Worm (Caenorhabditis elegans) whole organism, young adult: ENCODE results near the gene M195.2.
A peak's percentile ranks its signal among the peaks of the same experiment; 100 is the strongest.

Source experiments
- B0035.1 ChIP-seq: sonication (generic microtip); optimal IDR thresholded peaks from 2 replicates; lab custom pipeline; 2016; ENCODE audit warnings: missing genetic modification characterization, mild to moderate bottlenecking, missing compliant biosample characterization, missing genotype, missing genetic modification reagents
- C06A6.2 ChIP-seq: fragments of 200-800 bp; sonication (Bioruptor generic); conservative IDR thresholded peaks from 2 replicates; pipeline ENCODE4 v1.3.6; 2022; ENCODE audit warnings: missing genetic modification characterization, missing compliant biosample characterization
- C17E4.6 ChIP-seq: fragments of 200-800 bp; sonication (Bioruptor generic); IDR thresholded peaks from 2 replicates; pipeline ENCODE4 v1.3.6; 2022; ENCODE audit warnings: missing genetic modification reagents, missing genetic modification characterization, missing compliant biosample characterization
- F10E7.11 ChIP-seq: sonication (generic microtip); optimal IDR thresholded peaks from 2 replicates; lab custom pipeline; 2017; ENCODE audit warnings: mild to moderate bottlenecking, missing genetic modification characterization, moderate library complexity, missing compliant biosample characterization
- F33H1.4 ChIP-seq: fragments of 200-800 bp; sonication (Bioruptor generic); IDR thresholded peaks from 2 replicates; pipeline ENCODE4 v1.3.6; 2022; ENCODE audit warnings: missing genetic modification reagents, missing genetic modification characterization, missing compliant biosample characterization
- F37B4.10 ChIP-seq: fragments of 200-800 bp; sonication (Bioruptor generic); IDR thresholded peaks from 2 replicates; pipeline ENCODE4 v1.3.6; 2022; ENCODE audit warnings: missing genetic modification characterization, missing compliant biosample characterization
- F55B11.4 ChIP-seq: sonication (generic microtip); optimal IDR thresholded peaks from 2 replicates; lab custom pipeline; 2016; ENCODE audit warnings: missing compliant biosample characterization, missing genetic modification characterization, borderline replicate concordance; ENCODE audit not compliant: insufficient read depth
- T26A5.8 ChIP-seq: sonication (generic microtip); optimal IDR thresholded peaks from 2 replicates; lab custom pipeline; 2016; ENCODE audit warnings: missing genetic modification characterization, missing compliant biosample characterization
- Y67H2A.10 ChIP-seq: fragments of 200-800 bp; sonication (Bioruptor generic); conservative IDR thresholded peaks from 2 replicates; pipeline ENCODE4 v1.3.6; 2022; ENCODE audit warnings: missing genetic modification reagents, missing genetic modification characterization, missing compliant biosample characterization
- ZK185.1 ChIP-seq: sonication (generic microtip); optimal IDR thresholded peaks from 2 replicates; lab custom pipeline; 2016; ENCODE audit warnings: mild to moderate bottlenecking, missing genetic modification characterization, missing compliant biosample characterization; ENCODE audit not compliant: poor library complexity, severe bottlenecking
- ama-1 ChIP-seq, 3 experiments: fragments of 150-350 bp in 1 of 3; sonication (generic microtip) in 2 of 3; optimal IDR thresholded peaks; 2 replicates each; lab custom pipeline; 2014 to 2018; ENCODE audit warnings: missing biosample characterization in 2 of 3, missing genetic modification characterization in 2 of 3, missing genetic modification reagents in 2 of 3
- attf-5 ChIP-seq: fragments of 200-800 bp; sonication (Bioruptor generic); optimal IDR thresholded peaks from 2 replicates; lab custom pipeline; 2018; ENCODE audit warnings: mild to moderate bottlenecking, missing genetic modification characterization, missing compliant biosample characterization
- ccch-3 ChIP-seq: fragments of 200-800 bp; sonication (Bioruptor generic); optimal IDR thresholded peaks from 2 replicates; lab custom pipeline; 2018; ENCODE audit warnings: mild to moderate bottlenecking, missing genetic modification characterization, missing compliant biosample characterization
- cebp-1 ChIP-seq, 2 experiments: fragments of 200-800 bp in 1 of 2; sonication (Bioruptor generic) in 1 of 2; sonication (generic microtip) in 1 of 2; IDR thresholded peaks in 1 of 2; optimal IDR thresholded peaks in 1 of 2; 2 replicates each; pipeline versions ENCODE4 v1.3.6 to Lab custom; 2017 to 2022; ENCODE audit warnings: missing compliant biosample characterization in 2 of 2, missing genetic modification characterization in 2 of 2, mild to moderate bottlenecking in 1 of 2, missing genetic modification reagents in 1 of 2, moderate library complexity in 1 of 2
- ceh-100 ChIP-seq: fragments of 200-800 bp; sonication (Bioruptor generic); IDR thresholded peaks from 2 replicates; pipeline ENCODE4 v1.3.6; 2022; ENCODE audit warnings: missing genetic modification reagents, missing genetic modification characterization, missing compliant biosample characterization
- ceh-27 ChIP-seq: fragments of 200-800 bp; sonication (Bioruptor generic); optimal IDR thresholded peaks from 2 replicates; lab custom pipeline; 2018; ENCODE audit warnings: mild to moderate bottlenecking, missing genetic modification characterization, moderate library complexity, missing compliant biosample characterization
- ceh-79 ChIP-seq: sonication (generic microtip); optimal IDR thresholded peaks from 2 replicates; lab custom pipeline; 2017; ENCODE audit warnings: mild to moderate bottlenecking, missing genetic modification characterization, missing compliant biosample characterization
- chd-7 ChIP-seq: sonication (generic microtip); optimal IDR thresholded peaks from 2 replicates; lab custom pipeline; 2016; ENCODE audit warnings: mild to moderate bottlenecking, missing genetic modification characterization, moderate library complexity, missing compliant biosample characterization
- die-1 ChIP-seq: sonication (generic microtip); optimal IDR thresholded peaks from 2 replicates; lab custom pipeline; 2016; ENCODE audit warnings: missing genotype, mild to moderate bottlenecking, missing genetic modification characterization, missing compliant biosample characterization
- dox-1 ChIP-seq: fragments of 200-800 bp; sonication (Bioruptor generic); IDR thresholded peaks from 2 replicates; pipeline ENCODE4 v1.3.6; 2022; ENCODE audit warnings: missing genetic modification reagents, missing genetic modification characterization, missing compliant biosample characterization
- egl-44 ChIP-seq: fragments of 200-800 bp; sonication (Bioruptor generic); IDR thresholded peaks from 2 replicates; pipeline ENCODE4 v1.3.6; 2022; ENCODE audit warnings: missing genetic modification reagents, missing genetic modification characterization, missing compliant biosample characterization
- ekl-4 ChIP-seq: fragments of 200-800 bp; sonication (Bioruptor generic); IDR thresholded peaks from 2 replicates; pipeline ENCODE4 v1.3.6; 2022; ENCODE audit warnings: missing genetic modification reagents, missing genetic modification characterization, missing compliant biosample characterization
- hmg-1.2 ChIP-seq: fragments of 200-800 bp; sonication (Bioruptor generic); IDR thresholded peaks from 2 replicates; pipeline ENCODE4 v1.3.6; 2022; ENCODE audit warnings: missing genetic modification reagents, missing genetic modification characterization, missing compliant biosample characterization
- lin-26 ChIP-seq: fragments of 200-800 bp; sonication (Bioruptor generic); IDR thresholded peaks from 2 replicates; pipeline ENCODE4 v1.3.6; 2022; ENCODE audit warnings: missing genetic modification reagents, missing genetic modification characterization, missing compliant biosample characterization
- lin-35 ChIP-seq, 3 experiments: fragments of 150-350 bp in 2 of 3; sonication (generic microtip) in 1 of 3; optimal IDR thresholded peaks; 2 replicates each; lab custom pipeline; 2014 to 2018; ENCODE audit warnings: missing biosample characterization in 3 of 3, missing genetic modification characterization in 3 of 3, missing genetic modification reagents in 3 of 3
- lin-40 ChIP-seq: sonication (generic microtip); optimal IDR thresholded peaks from 2 replicates; lab custom pipeline; 2016; ENCODE audit warnings: missing genetic modification characterization, mild to moderate bottlenecking, missing compliant biosample characterization, missing genotype, missing genetic modification reagents
- lsl-1 ChIP-seq: fragments of 200-800 bp; sonication (Bioruptor generic); optimal IDR thresholded peaks from 2 replicates; lab custom pipeline; 2018; ENCODE audit warnings: mild to moderate bottlenecking, missing genetic modification characterization, moderate library complexity, missing compliant biosample characterization
- madf-10 ChIP-seq: sonication (generic microtip); optimal IDR thresholded peaks from 2 replicates; lab custom pipeline; 2016; ENCODE audit warnings: mild to moderate bottlenecking, missing genetic modification characterization, missing compliant biosample characterization
- madf-3 ChIP-seq: fragments of 200-800 bp; sonication (Bioruptor generic); IDR thresholded peaks from 2 replicates; pipeline ENCODE4 v1.3.6; 2022; ENCODE audit warnings: missing genetic modification reagents, missing genetic modification characterization, missing compliant biosample characterization
- madf-6 ChIP-seq: fragments of 200-800 bp; sonication (Bioruptor generic); IDR thresholded peaks from 2 replicates; pipeline ENCODE4 v1.3.6; 2022; ENCODE audit warnings: missing genetic modification reagents, missing genetic modification characterization, missing compliant biosample characterization
- mel-28 ChIP-seq: sonication (generic microtip); optimal IDR thresholded peaks from 2 replicates; lab custom pipeline; 2016; ENCODE audit warnings: borderline replicate concordance, mild to moderate bottlenecking, missing genetic modification characterization, missing compliant biosample characterization
- nhr-120 ChIP-seq: fragments of 200-800 bp; sonication (Bioruptor generic); IDR thresholded peaks from 2 replicates; pipeline ENCODE4 v1.3.6; 2022; ENCODE audit warnings: missing genetic modification characterization, missing compliant biosample characterization
- repo-1 ChIP-seq: sonication (generic microtip); optimal IDR thresholded peaks from 2 replicates; lab custom pipeline; 2017; ENCODE audit warnings: mild to moderate bottlenecking, missing genetic modification characterization, missing compliant biosample characterization
- rpc-1 ChIP-seq, 2 experiments: fragments of 150-350 bp in 1 of 2; sonication (generic microtip) in 1 of 2; optimal IDR thresholded peaks; 2 replicates each; lab custom pipeline; 2014 to 2018; ENCODE audit warnings: missing biosample characterization in 1 of 2, missing genetic modification characterization in 1 of 2, missing genetic modification reagents in 1 of 2, missing genotype in 1 of 2
- sdz-38 ChIP-seq: sonication (generic microtip); optimal IDR thresholded peaks from 2 replicates; lab custom pipeline; 2016; ENCODE audit warnings: missing genotype, missing genetic modification characterization, missing compliant biosample characterization
- snpc-1.1 ChIP-seq: sonication (generic microtip); optimal IDR thresholded peaks from 2 replicates; lab custom pipeline; 2017; ENCODE audit warnings: missing genetic modification characterization, mild to moderate bottlenecking, missing compliant biosample characterization, antibody characterized with exemption, moderate library complexity, missing genotype, missing genetic modification reagents; ENCODE audit not compliant: insufficient read depth
- snpc-1.3 ChIP-seq: sonication (generic microtip); optimal IDR thresholded peaks from 2 replicates; lab custom pipeline; 2017; ENCODE audit warnings: missing genetic modification characterization, mild to moderate bottlenecking, missing compliant biosample characterization, antibody characterized with exemption, moderate library complexity, missing genotype, missing genetic modification reagents; ENCODE audit not compliant: insufficient read depth
- snpc-3.4 ChIP-seq: sonication (generic microtip); optimal IDR thresholded peaks from 2 replicates; lab custom pipeline; 2017; ENCODE audit warnings: missing genetic modification characterization, mild to moderate bottlenecking, missing compliant biosample characterization, antibody characterized with exemption, moderate library complexity, missing genotype, missing genetic modification reagents
- tbx-9 ChIP-seq: sonication (generic microtip); optimal IDR thresholded peaks from 2 replicates; lab custom pipeline; 2016; ENCODE audit warnings: borderline replicate concordance, missing genetic modification characterization, inconsistent platforms, missing compliant biosample characterization
- zfh-2 ChIP-seq: fragments of 200-800 bp; sonication (Bioruptor generic); conservative IDR thresholded peaks from 2 replicates; pipeline ENCODE4 v1.3.6; 2022; ENCODE audit warnings: missing genetic modification reagents, missing genetic modification characterization, missing compliant biosample characterization
- ztf-18 ChIP-seq: sonication (generic microtip); optimal IDR thresholded peaks from 2 replicates; lab custom pipeline; 2016; ENCODE audit warnings: missing genotype, mild to moderate bottlenecking, missing genetic modification characterization, missing compliant biosample characterization
- ztf-26 ChIP-seq: sonication (generic microtip); optimal IDR thresholded peaks from 2 replicates; lab custom pipeline; 2017; ENCODE audit warnings: missing genetic modification characterization, missing compliant biosample characterization
- ztf-28 ChIP-seq: fragments of 200-800 bp; sonication (Bioruptor generic); IDR thresholded peaks from 2 replicates; pipeline ENCODE4 v1.3.6; 2022; ENCODE audit warnings: missing genetic modification reagents, missing genetic modification characterization, missing compliant biosample characterization
- ztf-6 ChIP-seq: fragments of 200-800 bp; sonication (Bioruptor generic); IDR thresholded peaks from 2 replicates; pipeline ENCODE4 v1.3.6; 2022; ENCODE audit warnings: missing genetic modification reagents, missing genetic modification characterization, missing compliant biosample characterization

Gene M195.2

DNA sequence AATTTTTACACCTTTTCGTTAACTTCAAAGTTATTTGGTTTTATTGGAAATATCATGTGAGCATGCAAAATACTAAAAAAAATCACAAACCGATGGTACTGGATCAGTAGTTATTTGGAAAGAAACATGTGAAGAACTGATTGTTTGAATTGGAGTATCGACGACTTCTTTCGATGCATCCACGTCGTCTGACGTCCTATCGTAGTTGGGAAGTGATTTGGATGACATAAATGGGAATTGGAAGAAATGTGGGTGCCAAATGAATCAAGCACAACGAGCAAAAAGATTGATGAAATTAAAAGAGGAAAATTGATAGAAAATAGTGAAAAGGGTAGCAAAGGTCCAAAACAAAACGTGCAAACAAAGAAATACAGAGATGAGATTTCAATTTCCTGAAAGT, 39.3 kb upstream of the M195.2 start, which contains the start of gene shw-1:
TSS of gene shw-1 (minus strand) at position 228 of the 400 bp plus-strand sequence.
- TF ChIP-seq ama-1 (optimal IDR thresholded peaks at IDR 0.05; lab: Kevin White, UChicago) = no peak
- no peak for TF ChIP-seq ama-1 (GFP tag; optimal IDR thresholded peaks at IDR 0.05; lab: Kevin White, UChicago)
- no peak for TF ChIP-seq C17E4.6
- no peak for TF ChIP-seq lin-40 (tag; lab: Kevin White, UChicago)
- TF ChIP-seq ztf-26 = no peak
- no peak for TF ChIP-seq C06A6.2 (GFP tag; lab: Robert Waterston, UW)
- TF ChIP-seq ztf-6 = no peak
- TF ChIP-seq ZK185.1 = no peak
- no peak for TF ChIP-seq Y67H2A.10
- no peak for TF ChIP-seq lsl-1 (GFP tag; lab: Kevin White, UChicago)
- no peak for TF ChIP-seq tbx-9
- no peak for TF ChIP-seq madf-6 (GFP tag; lab: Robert Waterston, UW)
- TF ChIP-seq zfh-2 = no peak
- TF ChIP-seq ceh-79 (tag; lab: Kevin White, UChicago) = no peak
- TF ChIP-seq, all 124 proteins: peak for 0

DNA sequence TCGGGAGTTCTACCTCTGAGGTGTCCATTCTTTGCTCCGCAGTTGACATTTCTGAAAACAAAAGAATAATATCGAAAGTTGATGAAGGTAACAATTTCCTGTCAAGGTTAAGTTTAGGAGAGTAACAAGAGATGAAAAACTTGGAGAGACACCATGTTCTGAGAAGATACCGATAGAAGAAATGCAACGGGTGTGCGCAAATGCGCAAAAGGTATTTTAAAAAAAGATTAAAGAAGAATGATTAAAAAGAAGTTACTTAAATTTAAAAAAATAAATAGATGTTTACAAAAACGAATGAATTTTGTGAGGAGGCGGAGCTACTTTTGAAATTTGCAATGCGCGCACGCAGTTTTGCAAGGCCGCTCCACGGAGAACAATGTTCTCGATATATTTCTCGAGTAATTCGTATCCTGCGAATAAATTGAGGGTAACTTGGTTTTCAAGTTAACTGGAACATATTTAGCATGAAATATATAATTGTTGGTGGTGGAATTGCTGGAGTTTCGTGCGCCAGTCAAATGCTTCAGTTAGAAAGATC, 35.5 kb upstream of the M195.2 start, which contains the start of the genes ran-3 and C26D10.3:
TSS of gene ran-3 (minus strand) at position 51 of the 538 bp plus-strand sequence.
TSS of gene C26D10.3 (plus strand) at position 385 of the 538 bp plus-strand sequence.
- TF ChIP-seq B0035.1 (tag; lab: Kevin White, UChicago) (no peak), F10E7.11 (tag; lab: Kevin White, UChicago) (no peak), T26A5.8 (no peak), rpc-1 (optimal IDR thresholded peaks at IDR 0.05; lab: Kevin White, UChicago) (peak; percentile 34), rpc-1 (tag; optimal IDR thresholded peaks at IDR 0.05; lab: Kevin White, UChicago) (no peak), attf-5 (peak; percentile 49), lin-35 (GFP tag; optimal IDR thresholded peaks at IDR 0.05; lab: Kevin White, UChicago) (peak in 1 of 3 experiments; percentile 30), hmg-1.2 (peak; percentile 23; the same call in 1 of the 2 replicates), lin-26 (GFP tag; lab: Robert Waterston, UW) (0 out of 2 replicates have a peak, but pooled peaks have one; percentile 10), F33H1.4 (GFP tag; lab: Robert Waterston, UW) (peak; percentile 19; the same call in 1 of the 2 replicates), ztf-28 (GFP tag; lab: Robert Waterston, UW) (no peak), ccch-3 (GFP tag; lab: Kevin White, UChicago) (no peak), ceh-100 (GFP tag; lab: Robert Waterston, UW) (peak; percentile 34; the same call in 1 of the 2 replicates), madf-3 (GFP tag; lab: Robert Waterston, UW) (0 out of 2 replicates have a peak, but pooled peaks have one; percentile 10), cebp-1 (GFP tag; IDR thresholded peaks at IDR 0.05; lab: Robert Waterston, UW) (no peak), cebp-1 (tag; optimal IDR thresholded peaks at IDR 0.05; lab: Kevin White, UChicago) (peak; percentile 43), F37B4.10 (GFP tag; lab: Robert Waterston, UW) (no peak), ekl-4 (GFP tag; lab: Robert Waterston, UW) (no peak), die-1 (no peak), dox-1 (0 out of 2 replicates have a peak, but pooled peaks have one; percentile 25), ceh-27 (GFP tag; lab: Kevin White, UChicago) (no peak), F55B11.4 (tag; lab: Kevin White, UChicago) (no peak), nhr-120 (no peak), mel-28 (tag; lab: Kevin White, UChicago) (no peak), madf-6 (GFP tag; lab: Robert Waterston, UW) (peak; percentile 47), chd-7 (tag; lab: Kevin White, UChicago) (no peak), sdz-38 (tag; lab: Kevin White, UChicago) (no peak), C06A6.2 (GFP tag; lab: Robert Waterston, UW) (no peak), snpc-1.3 (tag; lab: Kevin White, UChicago) (peak; percentile 14), snpc-3.4 (tag; lab: Kevin White, UChicago) (no peak), ztf-18 (tag; lab: Kevin White, UChicago) (no peak), C17E4.6 (no peak), ZK185.1 (peak; percentile 46), snpc-1.1 (tag; lab: Kevin White, UChicago) (no peak), repo-1 (no peak), egl-44 (GFP tag; lab: Robert Waterston, UW) (no peak), madf-10 (no peak)
